Fruit fly (Drosophila melanogaster) whole organism, pupa: Measurements from ENCODE around the gene Pif1A.
A peak's percentile ranks its signal among the peaks of the same experiment; 100 is the strongest.

Experiments
- CG12605 ChIP-seq: fragments of 200-800 bp; sonication (Bioruptor generic); IDR thresholded peaks from 2 replicates; pipeline ENCODE4 v1.3.6; 2022; ENCODE audit warnings: missing biosample characterization, missing genetic modification characterization
- CG13204 ChIP-seq: fragments of 200-800 bp; sonication (Bioruptor generic); optimal IDR thresholded peaks from 2 replicates; lab custom pipeline; 2018; ENCODE audit warnings: missing biosample characterization, mild to moderate bottlenecking, missing genetic modification characterization, moderate library complexity
- CG14655 ChIP-seq: fragments of 200-800 bp; sonication (Bioruptor generic); optimal IDR thresholded peaks from 3 replicates; lab custom pipeline; 2017; ENCODE audit warnings: mild to moderate bottlenecking, missing biosample characterization, missing genetic modification reagents, missing genetic modification characterization
- CG15710 ChIP-seq: fragments of 200-800 bp; sonication (Bioruptor generic); optimal IDR thresholded peaks from 2 replicates; lab custom pipeline; 2018; ENCODE audit warnings: missing biosample characterization, mild to moderate bottlenecking, missing genetic modification characterization, moderate library complexity
- CG17806 ChIP-seq: fragments of 200-800 bp; sonication (Bioruptor generic); optimal IDR thresholded peaks from 2 replicates; lab custom pipeline; 2018; ENCODE audit warnings: missing biosample characterization, mild to moderate bottlenecking, missing genetic modification characterization, moderate library complexity
- CG32121 ChIP-seq: fragments of 200-800 bp; sonication (Bioruptor generic); IDR thresholded peaks from 2 replicates; pipeline ENCODE4 v1.3.6; 2022; ENCODE audit warnings: missing biosample characterization, missing genetic modification characterization
- CG34367 ChIP-seq: fragments of 200-800 bp; sonication (Bioruptor generic); optimal IDR thresholded peaks from 2 replicates; lab custom pipeline; 2018; ENCODE audit warnings: missing biosample characterization, mild to moderate bottlenecking, missing genetic modification characterization
- CG4496 ChIP-seq: fragments of 200-800 bp; sonication (Bioruptor generic); IDR thresholded peaks from 3 replicates; pipeline ENCODE4 v1.3.6; 2022; ENCODE audit warnings: missing biosample characterization, missing genetic modification characterization
- CG8159 ChIP-seq: fragments of 200-800 bp; sonication (Bioruptor generic); optimal IDR thresholded peaks from 3 replicates; lab custom pipeline; 2018; ENCODE audit warnings: missing biosample characterization, mild to moderate bottlenecking, missing genetic modification characterization, moderate library complexity
- D1 ChIP-seq: fragments of 200-800 bp; sonication (Bioruptor generic); optimal IDR thresholded peaks from 2 replicates; lab custom pipeline; 2018; ENCODE audit warnings: missing biosample characterization, mild to moderate bottlenecking, missing genetic modification characterization, moderate library complexity
- EcR ChIP-seq: fragments of 200-800 bp; sonication (Bioruptor generic); optimal IDR thresholded peaks from 3 replicates; lab custom pipeline; 2019; ENCODE audit warnings: missing biosample characterization, missing genetic modification characterization, mild to moderate bottlenecking, moderate library complexity, missing genetic modification reagents
- Pif1B ChIP-seq: fragments of 200-800 bp; sonication (Bioruptor generic); optimal IDR thresholded peaks from 3 replicates; lab custom pipeline; 2016; ENCODE audit warnings: missing biosample characterization, missing genetic modification characterization
- fd96Ca ChIP-seq: fragments of 200-800 bp; sonication (Bioruptor generic); IDR thresholded peaks from 3 replicates; pipeline ENCODE4 v1.3.6; 2022; ENCODE audit warnings: missing biosample characterization, missing genetic modification characterization
- gl ChIP-seq: fragments of 200-800 bp; sonication (Bioruptor generic); optimal IDR thresholded peaks from 2 replicates; lab custom pipeline; 2018; ENCODE audit warnings: missing biosample characterization, mild to moderate bottlenecking, missing genetic modification characterization

- TF ChIP-seq EcR (GFP tag; lab: Kevin White, UChicago) = no peak
- TF ChIP-seq CG14655 (GFP tag; lab: Kevin White, UChicago) = peak; percentile 44
- TF ChIP-seq CG32121 = no peak; the same call in 1 of the 2 replicates
- peak; percentile 24; the same call in 1 of the 3 replicates for TF ChIP-seq CG4496
- TF ChIP-seq CG12605 = 0 out of 2 replicates have a peak, but pooled peaks have one; percentile 19
- TF ChIP-seq CG15710 = peak; percentile 21
- no peak for TF ChIP-seq D1 (tag; lab: Kevin White, UChicago)
- no peak for TF ChIP-seq CG34367 (tag; lab: Kevin White, UChicago)
- peak; percentile 61 for TF ChIP-seq Pif1B
- peak; percentile 48 for TF ChIP-seq CG17806 (tag; lab: Kevin White, UChicago)
- TF ChIP-seq fd96Ca (GFP tag; lab: Robert Waterston, UW) = peak; percentile 74
- no peak for TF ChIP-seq gl (tag; lab: Kevin White, UChicago)
- TF ChIP-seq CG13204 (GFP tag; lab: Kevin White, UChicago) = no peak
- TF ChIP-seq CG8159 (tag; lab: Kevin White, UChicago) = peak; percentile 10
Measured at dm6 chr3R:8744198-8744597, 56.8 kb downstream of the Pif1A start.
